Worm (Caenorhabditis elegans) whole organism, early embryonic: Measurements from ENCODE around the gene nspc-14.

ENCODE experiments used
- B0310.2 ChIP-seq: sonication (generic microtip); optimal IDR thresholded peaks from 2 replicates; lab custom pipeline; 2016; ENCODE audit warnings: mild to moderate bottlenecking, missing genetic modification characterization, missing compliant biosample characterization
- F13C5.2 ChIP-seq: sonication (generic microtip); optimal IDR thresholded peaks from 2 replicates; lab custom pipeline; 2017; ENCODE audit warnings: mild to moderate bottlenecking, missing genetic modification characterization, inconsistent platforms, missing compliant biosample characterization
- aly-1 ChIP-seq: sonication (generic microtip); optimal IDR thresholded peaks from 2 replicates; lab custom pipeline; 2016; ENCODE audit warnings: missing genetic modification characterization, missing compliant biosample characterization
- ama-1 ChIP-seq: fragments of 150-350 bp; optimal IDR thresholded peaks from 2 replicates; lab custom pipeline; 2014
- ceh-36 ChIP-seq: sonication (generic microtip); optimal IDR thresholded peaks from 2 replicates; lab custom pipeline; 2016; ENCODE audit warnings: missing genetic modification characterization, inconsistent platforms, missing compliant biosample characterization
- ets-7 ChIP-seq: sonication (generic microtip); optimal IDR thresholded peaks from 2 replicates; lab custom pipeline; 2016; ENCODE audit warnings: missing genotype, missing genetic modification characterization, missing compliant biosample characterization
- flt-1 ChIP-seq: fragments of 200-800 bp; sonication (Bioruptor generic); IDR thresholded peaks from 2 replicates; pipeline ENCODE4 v1.3.6; 2022; ENCODE audit warnings: missing genetic modification characterization, missing compliant biosample characterization
- hmbx-1 ChIP-seq: sonication (generic microtip); optimal IDR thresholded peaks from 2 replicates; lab custom pipeline; 2016; ENCODE audit warnings: mild to moderate bottlenecking, missing genetic modification characterization, missing compliant biosample characterization
- hmg-4 ChIP-seq: fragments of 200-800 bp; sonication (Bioruptor generic); optimal IDR thresholded peaks from 2 replicates; lab custom pipeline; 2018; ENCODE audit warnings: mild to moderate bottlenecking, missing genetic modification characterization, missing compliant biosample characterization
- hnd-1 ChIP-seq: sonication (generic microtip); optimal IDR thresholded peaks from 2 replicates; lab custom pipeline; 2016; ENCODE audit warnings: missing genetic modification characterization, missing compliant biosample characterization
- pes-1 ChIP-seq: fragments of 200-800 bp; sonication (Bioruptor generic); IDR thresholded peaks from 2 replicates; pipeline ENCODE4 v1.3.6; 2022; ENCODE audit warnings: missing genetic modification reagents, missing genetic modification characterization, missing compliant biosample characterization
- tbx-11 ChIP-seq: fragments of 200-800 bp; sonication (Bioruptor generic); IDR thresholded peaks from 2 replicates; pipeline ENCODE4 v1.3.6; 2022; ENCODE audit warnings: missing genetic modification characterization, missing compliant biosample characterization
- tbx-37 ChIP-seq: fragments of 200-800 bp; sonication (Bioruptor generic); conservative IDR thresholded peaks from 2 replicates; pipeline ENCODE4 v1.3.6; 2022; ENCODE audit warnings: missing genetic modification reagents, missing genetic modification characterization, missing compliant biosample characterization
- tra-4 ChIP-seq: sonication (generic microtip); optimal IDR thresholded peaks from 2 replicates; lab custom pipeline; 2017; ENCODE audit warnings: missing genetic modification characterization, missing compliant biosample characterization

- no peak for TF ChIP-seq ceh-36 (tag; lab: Kevin White, UChicago)
- TF ChIP-seq tbx-37 = no peak
- no peak for TF ChIP-seq hmg-4 (GFP tag; lab: Kevin White, UChicago)
- TF ChIP-seq ets-7 (tag; lab: Kevin White, UChicago) = no peak
- no peak for TF ChIP-seq F13C5.2 (tag; lab: Kevin White, UChicago)
- TF ChIP-seq flt-1 = no peak
- no peak for TF ChIP-seq ama-1 (lab: Kevin White, UChicago)
- no peak for TF ChIP-seq aly-1
- TF ChIP-seq B0310.2 (tag; lab: Kevin White, UChicago) = no peak
- no peak for TF ChIP-seq hmbx-1 (tag; lab: Kevin White, UChicago)
- no peak for TF ChIP-seq tbx-11
- no peak for TF ChIP-seq hnd-1 (tag; lab: Kevin White, UChicago)
- no peak for TF ChIP-seq tra-4 (tag; lab: Kevin White, UChicago)
- TF ChIP-seq pes-1 (GFP tag; lab: Robert Waterston, UW) = no peak
Measured at ce11 chrX:12320737-12321136, 38.1 kb downstream of the nspc-14 start, which contains the start of gene ceh-40.
